Worm (Caenorhabditis elegans): ENCODE data around the gene unc-116.
"Not testable (repeated sequence)": the region's sequence is repeated elsewhere in the genome, so short reads cannot be mapped to it uniquely, and the experiment has no call there.

DNA sequence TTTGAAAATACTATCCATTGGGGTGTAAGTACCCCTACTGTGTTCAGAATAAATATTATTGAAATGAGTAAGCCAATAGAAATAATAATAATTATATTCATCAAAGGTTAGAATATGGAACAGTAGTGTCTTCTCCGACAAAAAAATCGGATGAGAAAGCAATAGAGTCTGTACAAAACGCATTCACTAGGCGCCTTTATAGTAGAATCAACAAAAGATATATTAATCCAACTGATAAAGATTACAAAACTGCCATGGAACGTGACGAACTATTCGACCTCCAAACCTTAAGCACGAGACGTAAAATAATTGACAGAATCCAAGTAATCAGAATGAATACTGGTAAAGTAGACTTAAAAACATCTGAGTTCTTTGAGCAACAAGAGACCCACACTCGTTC lies 7.2 kb downstream of the unc-116 start, which contains the start of gene clc-29:
- not testable (repeated sequence) for TF ChIP-seq ztf-4 (tag; optimal IDR thresholded peaks at IDR 0.05); elt-2 (tag; optimal IDR thresholded peaks at IDR 0.05); pqm-1 (tag; optimal IDR thresholded peaks at IDR 0.05); sptf-1 (tag; optimal IDR thresholded peaks at IDR 0.05); nhr-20 (tag; optimal IDR thresholded peaks at IDR 0.05); aha-1 (tag; optimal IDR thresholded peaks at IDR 0.05); egl-27 (tag; optimal IDR thresholded peaks at IDR 0.05); ces-1 (GFP tag; optimal IDR thresholded peaks at IDR 0.05); unc-130 (tag; optimal IDR thresholded peaks at IDR 0.05)
